Worm (Caenorhabditis elegans) whole organism, young adult: ENCODE results near the gene nhx-9.

Experiments used
- F33H1.4 ChIP-seq: fragments of 200-800 bp; sonication (Bioruptor generic); IDR thresholded peaks from 2 replicates; pipeline ENCODE4 v1.3.6; 2022; ENCODE audit warnings: missing genetic modification reagents, missing genetic modification characterization, missing compliant biosample characterization
- F55B11.4 ChIP-seq: sonication (generic microtip); optimal IDR thresholded peaks from 2 replicates; lab custom pipeline; 2016; ENCODE audit warnings: missing compliant biosample characterization, missing genetic modification characterization, borderline replicate concordance; ENCODE audit not compliant: insufficient read depth
- T26A5.8 ChIP-seq: sonication (generic microtip); optimal IDR thresholded peaks from 2 replicates; lab custom pipeline; 2016; ENCODE audit warnings: missing genetic modification characterization, missing compliant biosample characterization
- ZK185.1 ChIP-seq: sonication (generic microtip); optimal IDR thresholded peaks from 2 replicates; lab custom pipeline; 2016; ENCODE audit warnings: mild to moderate bottlenecking, missing genetic modification characterization, missing compliant biosample characterization; ENCODE audit not compliant: poor library complexity, severe bottlenecking
- ceh-79 ChIP-seq: sonication (generic microtip); optimal IDR thresholded peaks from 2 replicates; lab custom pipeline; 2017; ENCODE audit warnings: mild to moderate bottlenecking, missing genetic modification characterization, missing compliant biosample characterization
- lsy-27 ChIP-seq: sonication (generic microtip); optimal IDR thresholded peaks from 2 replicates; lab custom pipeline; 2017; ENCODE audit warnings: missing genetic modification characterization, mild to moderate bottlenecking, missing compliant biosample characterization, antibody characterized with exemption, missing genotype, borderline replicate concordance; ENCODE audit not compliant: insufficient read depth
- sea-2 ChIP-seq: fragments of 200-800 bp; sonication (Bioruptor generic); IDR thresholded peaks from 2 replicates; pipeline ENCODE4 v1.3.6; 2022; ENCODE audit warnings: missing genetic modification characterization, missing compliant biosample characterization
- snpc-1.1 ChIP-seq: sonication (generic microtip); optimal IDR thresholded peaks from 2 replicates; lab custom pipeline; 2017; ENCODE audit warnings: missing genetic modification characterization, mild to moderate bottlenecking, missing compliant biosample characterization, antibody characterized with exemption, moderate library complexity, missing genotype, missing genetic modification reagents; ENCODE audit not compliant: insufficient read depth
- snpc-4 ChIP-seq, 5 experiments: fragments of 150-350 bp in 1 of 5; sonication (generic microtip) in 4 of 5; optimal IDR thresholded peaks; 2 replicates each; lab custom pipeline; 2014 to 2018; ENCODE audit warnings: missing genetic modification characterization in 5 of 5, missing biosample characterization in 3 of 5, antibody characterized with exemption in 2 of 5, mild to moderate bottlenecking in 2 of 5, missing compliant biosample characterization in 2 of 5, missing genotype in 2 of 5, moderate library complexity in 2 of 5, missing genetic modification reagents in 1 of 5
- unc-62 ChIP-seq: fragments of 150-350 bp; optimal IDR thresholded peaks from 2 replicates; lab custom pipeline; 2014; ENCODE audit warnings: missing biosample characterization, missing genetic modification reagents, missing genetic modification characterization

ce11 chrIV:11882534-11882933, 48.1 kb upstream of the nhx-9 start:
- no peak for TF ChIP-seq ZK185.1 (tag; lab: Kevin White, UChicago)
- no peak for TF ChIP-seq snpc-1.1 (tag; lab: Kevin White, UChicago)
- TF ChIP-seq unc-62, result no peak
- TF ChIP-seq F55B11.4, result no peak
- TF ChIP-seq snpc-4 (GFP tag; optimal IDR thresholded peaks at IDR 0.05; lab: Kevin White, UChicago), result no peak
- TF ChIP-seq snpc-4 (tag; optimal IDR thresholded peaks at IDR 0.05; lab: Kevin White, UChicago), result no peak
- TF ChIP-seq ceh-79 (tag; lab: Kevin White, UChicago), result no peak
- no peak for TF ChIP-seq lsy-27 (tag; lab: Kevin White, UChicago)
- no peak for TF ChIP-seq T26A5.8
- TF ChIP-seq sea-2 (GFP tag; lab: Robert Waterston, UW), result no peak
- TF ChIP-seq F33H1.4 (GFP tag; lab: Robert Waterston, UW), result no peak
